Worm (Caenorhabditis elegans) whole organism, mixed stage, embryonic: ENCODE measurements around the gene mtx-2.

ENCODE experiments used
- bed-3 ChIP-seq: fragments of 200-800 bp; sonication (Bioruptor generic); optimal IDR thresholded peaks from 3 replicates; lab custom pipeline; 2018; ENCODE audit warnings: mild to moderate bottlenecking, missing genetic modification characterization, moderate library complexity, missing compliant biosample characterization
- blmp-1 ChIP-seq: fragments of 150-350 bp; optimal IDR thresholded peaks from 2 replicates; lab custom pipeline; 2014; ENCODE audit warnings: missing biosample characterization, missing genetic modification characterization
- ceh-39 ChIP-seq: fragments of 150-350 bp; optimal IDR thresholded peaks from 2 replicates; lab custom pipeline; 2014; ENCODE audit warnings: missing biosample characterization, missing genetic modification characterization
- ceh-83 ChIP-seq: fragments of 200-800 bp; sonication (Bioruptor generic); optimal IDR thresholded peaks from 2 replicates; lab custom pipeline; 2018; ENCODE audit warnings: mild to moderate bottlenecking, missing genetic modification characterization, missing compliant biosample characterization
- ces-1 ChIP-seq: fragments of 150-350 bp; optimal IDR thresholded peaks from 2 replicates; lab custom pipeline; 2014; ENCODE audit warnings: missing biosample characterization, missing genetic modification reagents, missing genetic modification characterization
- cnd-1 ChIP-seq: fragments of 200-800 bp; sonication (Bioruptor generic); optimal IDR thresholded peaks from 2 replicates; lab custom pipeline; 2018; ENCODE audit warnings: mild to moderate bottlenecking, missing genetic modification characterization, missing compliant biosample characterization
- elt-1 ChIP-seq: sonication (generic microtip); optimal IDR thresholded peaks from 2 replicates; lab custom pipeline; 2017; ENCODE audit warnings: missing genetic modification characterization, mild to moderate bottlenecking, missing compliant biosample characterization, antibody characterized with exemption, moderate library complexity, borderline replicate concordance; ENCODE audit not compliant: insufficient read depth
- elt-3 ChIP-seq: fragments of 150-350 bp; optimal IDR thresholded peaks from 2 replicates; lab custom pipeline; 2014; ENCODE audit warnings: missing biosample characterization, missing genetic modification characterization
- flh-1 ChIP-seq: fragments of 200-800 bp; sonication (Bioruptor generic); optimal IDR thresholded peaks from 2 replicates; lab custom pipeline; 2018; ENCODE audit warnings: mild to moderate bottlenecking, missing genetic modification characterization, moderate library complexity, missing compliant biosample characterization
- ham-2 ChIP-seq: fragments of 200-800 bp; sonication (Bioruptor generic); optimal IDR thresholded peaks from 2 replicates; lab custom pipeline; 2018; ENCODE audit warnings: mild to moderate bottlenecking, missing genetic modification characterization, missing compliant biosample characterization
- hlh-1 ChIP-seq: fragments of 150-350 bp; optimal IDR thresholded peaks from 2 replicates; lab custom pipeline; 2014; ENCODE audit warnings: missing biosample characterization, missing genetic modification reagents, missing genetic modification characterization
- lin-13 ChIP-seq: fragments of 150-350 bp; optimal IDR thresholded peaks from 2 replicates; lab custom pipeline; 2014; ENCODE audit warnings: missing biosample characterization, missing genetic modification characterization
- lin-32 ChIP-seq: fragments of 200-800 bp; sonication (Bioruptor generic); optimal IDR thresholded peaks from 2 replicates; lab custom pipeline; 2018; ENCODE audit warnings: mild to moderate bottlenecking, missing genetic modification characterization, missing compliant biosample characterization
- lsy-2 ChIP-seq: fragments of 150-350 bp; optimal IDR thresholded peaks from 2 replicates; lab custom pipeline; 2014; ENCODE audit warnings: missing biosample characterization, missing genetic modification characterization
- mep-1 ChIP-seq: fragments of 150-350 bp; optimal IDR thresholded peaks from 2 replicates; lab custom pipeline; 2017; ENCODE audit warnings: missing biosample characterization, missing genetic modification reagents, missing genetic modification characterization, inconsistent platforms
- mls-2 ChIP-seq: sonication (generic microtip); optimal IDR thresholded peaks from 2 replicates; lab custom pipeline; 2016; ENCODE audit warnings: mild to moderate bottlenecking, missing genetic modification characterization, moderate library complexity, missing compliant biosample characterization
- nhr-12 ChIP-seq: fragments of 150-350 bp; optimal IDR thresholded peaks from 2 replicates; lab custom pipeline; 2014; ENCODE audit warnings: missing biosample characterization, missing genetic modification characterization
- nhr-2 ChIP-seq: fragments of 150-350 bp; optimal IDR thresholded peaks from 2 replicates; lab custom pipeline; 2014; ENCODE audit warnings: missing biosample characterization, missing genetic modification characterization
- nhr-237 ChIP-seq: fragments of 150-350 bp; optimal IDR thresholded peaks from 2 replicates; lab custom pipeline; 2014; ENCODE audit warnings: missing biosample characterization, missing genetic modification characterization
- nhr-28 ChIP-seq: fragments of 150-350 bp; optimal IDR thresholded peaks from 2 replicates; lab custom pipeline; 2014; ENCODE audit warnings: missing biosample characterization, missing genetic modification characterization
- pha-4 ChIP-seq: fragments of 150-350 bp; optimal IDR thresholded peaks from 2 replicates; lab custom pipeline; 2018; ENCODE audit warnings: missing biosample characterization, missing genetic modification reagents, missing genetic modification characterization
- snpc-4 ChIP-seq: fragments of 150-350 bp; optimal IDR thresholded peaks from 2 replicates; lab custom pipeline; 2014; ENCODE audit warnings: missing biosample characterization, missing genetic modification characterization
- sptf-1 ChIP-seq: sonication (generic microtip); optimal IDR thresholded peaks from 2 replicates; lab custom pipeline; 2017; ENCODE audit warnings: mild to moderate bottlenecking, missing genetic modification characterization, moderate library complexity, missing compliant biosample characterization
- tbx-8 ChIP-seq: fragments of 200-800 bp; sonication (Bioruptor generic); optimal IDR thresholded peaks from 2 replicates; lab custom pipeline; 2018; ENCODE audit warnings: mild to moderate bottlenecking, missing genetic modification characterization, moderate library complexity, missing compliant biosample characterization
- unc-62 ChIP-seq: fragments of 150-350 bp; optimal IDR thresholded peaks from 2 replicates; lab custom pipeline; 2014; ENCODE audit warnings: missing biosample characterization, missing genetic modification reagents, missing genetic modification characterization
- zip-8 ChIP-seq: fragments of 150-350 bp; optimal IDR thresholded peaks from 2 replicates; lab custom pipeline; 2014; ENCODE audit warnings: missing biosample characterization, missing genetic modification characterization
- ztf-11 ChIP-seq: fragments of 150-350 bp; optimal IDR thresholded peaks from 2 replicates; lab custom pipeline; 2014; ENCODE audit warnings: missing biosample characterization, missing genetic modification characterization

mtx-2 gene

DNA sequence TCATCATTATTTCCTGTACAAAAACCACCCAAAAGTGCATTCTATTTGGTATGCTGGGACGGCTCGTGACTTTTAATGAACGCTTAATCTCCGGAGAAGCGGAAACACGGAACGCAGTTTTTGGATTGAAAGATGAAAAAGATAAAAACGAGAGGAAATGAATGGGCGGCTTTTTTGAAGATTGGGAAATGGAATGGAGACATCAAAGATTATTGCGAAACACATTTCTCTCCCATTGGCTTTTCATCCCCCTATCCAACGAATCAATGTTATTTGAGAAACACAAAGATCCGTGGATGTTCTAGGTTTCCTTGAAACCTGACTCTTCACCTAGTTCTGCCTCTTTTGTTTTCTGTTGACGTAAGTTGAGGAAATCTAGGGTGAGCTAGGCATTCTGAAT lies 39.0 kb downstream of the mtx-2 start:
- TF ChIP-seq ceh-39 (tag; lab: Kevin White, UChicago) = no peak
- no peak for TF ChIP-seq cnd-1 (tag; lab: Kevin White, UChicago)
- TF ChIP-seq ham-2 (GFP tag; lab: Kevin White, UChicago) = no peak

DNA sequence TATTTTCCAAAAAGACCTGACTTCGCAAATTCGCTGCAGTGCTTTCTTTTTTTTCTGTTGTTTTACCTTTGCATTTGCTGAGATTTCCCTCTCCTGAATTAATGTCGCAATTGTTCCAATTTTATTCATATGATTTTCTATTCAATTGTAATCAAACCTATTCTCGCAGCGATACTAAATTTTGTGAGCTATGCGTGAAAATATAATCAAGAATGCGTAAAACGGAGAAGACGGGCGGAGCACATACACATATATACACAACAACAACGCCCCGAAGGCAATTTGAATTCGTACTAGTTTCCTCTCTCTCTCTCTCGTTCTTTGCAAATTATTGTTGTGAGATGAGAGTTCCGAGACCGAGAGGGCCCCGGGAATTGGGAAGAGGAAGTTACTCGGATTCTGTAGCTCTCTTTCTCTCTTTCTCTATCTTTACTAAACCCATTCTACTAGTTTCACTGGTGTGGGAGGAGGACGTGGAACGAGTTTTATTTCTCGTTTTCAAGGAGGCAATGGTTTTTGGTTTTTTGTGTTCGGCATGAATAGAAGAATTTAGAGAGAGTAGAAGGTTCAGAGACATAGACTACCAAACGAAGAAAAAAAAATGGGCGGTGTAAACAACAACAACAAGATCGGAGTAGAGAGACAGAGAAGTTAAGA lies 39.9 kb downstream of the mtx-2 start:
- TF ChIP-seq lsy-2 (tag; lab: Kevin White, UChicago) = peak; percentile 22
- no peak for TF ChIP-seq tbx-8 (GFP tag; lab: Kevin White, UChicago)
- peak; percentile 97 for TF ChIP-seq ces-1

DNA sequence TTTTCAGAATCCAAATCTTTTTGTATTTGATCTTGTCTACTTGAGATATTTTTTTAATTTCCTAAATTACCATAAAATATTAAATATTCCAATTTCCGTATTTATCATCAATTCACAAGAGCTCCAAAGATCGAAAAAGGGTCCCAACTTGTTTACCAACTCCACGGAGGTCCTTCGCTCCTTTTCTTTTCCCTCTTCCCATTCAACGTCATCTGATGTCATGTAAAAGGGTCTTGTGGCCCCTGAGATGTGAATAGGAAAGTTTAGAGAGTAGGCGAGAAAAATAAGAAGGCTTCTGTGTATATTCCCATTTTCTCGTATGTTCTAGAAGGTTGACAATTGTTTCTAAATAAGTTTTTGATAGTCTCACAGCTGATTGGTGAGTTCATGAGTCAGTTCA lies 40.4 kb downstream of the mtx-2 start:
- TF ChIP-seq ztf-11 (no peak), nhr-28 (tag; lab: Kevin White, UChicago) (no peak), ceh-39 (tag; lab: Kevin White, UChicago) (no peak), snpc-4 (tag; lab: Kevin White, UChicago) (no peak)

DNA sequence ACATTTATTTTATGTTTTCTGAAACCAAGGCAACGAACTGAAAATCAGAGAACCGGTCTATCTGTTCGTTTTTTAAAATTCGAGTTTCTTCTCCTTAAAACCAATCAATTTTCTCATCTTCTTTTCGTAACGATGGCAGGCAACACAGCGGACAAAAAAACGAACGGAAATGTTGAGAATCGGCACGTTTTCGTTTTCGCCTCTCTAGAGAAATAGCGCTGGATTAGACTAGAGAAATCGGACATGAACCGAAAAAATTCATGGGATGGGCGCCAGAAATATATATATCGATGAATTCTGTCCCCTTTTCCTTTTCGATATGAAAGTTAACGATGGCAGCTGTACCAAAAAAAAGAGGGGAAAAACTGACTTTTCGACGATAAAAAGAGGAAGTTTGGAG lies 41.0 kb downstream of the mtx-2 start:
- no peak for TF ChIP-seq nhr-28 (tag; lab: Kevin White, UChicago)
- TF ChIP-seq ztf-11 = no peak
- TF ChIP-seq blmp-1 = no peak
- TF ChIP-seq ceh-83 (GFP tag; lab: Kevin White, UChicago) = no peak
- no peak for TF ChIP-seq lsy-2 (tag; lab: Kevin White, UChicago)
- TF ChIP-seq snpc-4 (tag; lab: Kevin White, UChicago) = no peak
- no peak for TF ChIP-seq mep-1 (tag; lab: Kevin White, UChicago)
- no peak for TF ChIP-seq mls-2 (tag; lab: Kevin White, UChicago)
- no peak for TF ChIP-seq ces-1
- no peak for TF ChIP-seq hlh-1
- TF ChIP-seq zip-8 (tag; lab: Kevin White, UChicago) = no peak
- TF ChIP-seq ham-2 (GFP tag; lab: Kevin White, UChicago) = no peak
- TF ChIP-seq flh-1 (GFP tag; lab: Kevin White, UChicago) = no peak
- no peak for TF ChIP-seq cnd-1 (tag; lab: Kevin White, UChicago)
- TF ChIP-seq, all 35 proteins: peak for 0

DNA sequence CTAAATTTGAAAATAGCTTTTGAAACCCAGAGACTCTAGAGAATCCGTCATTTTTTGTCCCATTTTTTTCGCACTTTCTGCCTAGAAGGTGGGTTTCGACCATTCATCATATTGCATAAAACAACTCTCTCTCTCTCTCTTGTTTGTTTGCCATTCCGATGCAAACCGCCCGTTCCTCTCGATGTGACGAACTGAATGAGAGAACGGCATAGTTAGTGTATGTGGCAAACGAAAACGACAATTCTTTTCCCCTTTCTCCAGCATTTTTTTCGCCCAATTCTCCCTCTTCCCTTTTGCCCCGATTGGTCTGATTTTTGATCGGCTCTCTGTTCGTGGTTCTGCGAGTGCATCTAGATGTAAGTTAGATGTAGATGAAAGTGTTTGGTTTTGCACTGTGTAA lies 41.9 kb downstream of the mtx-2 start:
- TF ChIP-seq elt-3 (tag; lab: Kevin White, UChicago) (no peak), blmp-1 (no peak), lin-32 (no peak), ces-1 (no peak), lin-13 (tag; lab: Kevin White, UChicago) (no peak), mep-1 (tag; lab: Kevin White, UChicago) (no peak), sptf-1 (tag; lab: Kevin White, UChicago) (no peak), ceh-39 (tag; lab: Kevin White, UChicago) (no peak), pha-4 (tag; lab: Kevin White, UChicago) (no peak), nhr-12 (tag; lab: Kevin White, UChicago) (no peak)

DNA sequence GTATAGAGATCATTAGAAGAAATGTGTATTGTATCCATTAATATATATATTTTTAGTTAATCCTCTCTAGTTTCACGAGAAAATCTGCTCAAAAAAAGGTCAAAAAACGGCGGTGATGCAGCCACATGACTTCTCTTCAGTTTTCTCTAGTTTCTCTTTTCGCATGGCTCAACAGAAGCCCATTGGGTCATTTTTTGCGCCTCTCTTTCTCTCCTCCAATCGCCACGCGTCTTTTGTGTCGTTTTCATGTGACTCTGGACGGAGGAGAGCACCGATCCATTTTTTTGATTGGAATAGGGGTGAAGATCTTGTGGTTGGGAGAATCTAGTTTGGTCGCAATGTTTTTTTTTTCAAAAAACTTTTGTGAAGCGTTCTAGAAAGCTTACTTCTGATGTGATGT lies 42.5 kb downstream of the mtx-2 start:
- TF ChIP-seq elt-1 (tag; lab: Kevin White, UChicago) (no peak), bed-3 (GFP tag; lab: Kevin White, UChicago) (no peak)

DNA sequence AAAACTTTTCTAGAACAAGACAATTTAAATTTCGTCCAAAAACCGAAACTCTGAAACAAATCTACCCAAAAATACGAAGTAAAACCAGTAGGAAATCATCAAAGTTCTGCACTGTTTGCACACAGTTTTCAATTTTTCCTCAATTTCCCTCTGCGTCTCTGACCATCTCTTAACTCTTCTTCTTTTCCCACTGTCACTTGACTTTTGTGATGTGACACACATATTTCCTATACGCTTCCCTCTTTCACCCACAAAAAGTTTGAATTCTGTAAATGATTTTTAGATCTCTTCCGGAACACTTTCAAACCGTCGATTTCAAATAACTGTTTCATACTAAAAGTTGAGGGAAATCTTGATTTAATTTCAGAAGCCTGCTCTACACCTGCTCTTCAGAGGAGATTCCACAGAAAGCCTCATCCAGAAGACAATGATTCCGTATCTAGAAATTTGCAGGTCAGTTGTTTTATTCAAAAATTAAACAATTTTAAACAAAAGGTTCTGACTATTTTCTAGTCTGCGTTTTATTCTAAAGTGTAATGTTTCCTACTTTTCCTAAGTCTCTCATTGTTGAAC lies 44.0 kb downstream of the mtx-2 start, which contains the start of gene ncl-1:
Gene ncl-1 (plus strand): TSS at position 366 of the 573 bp plus-strand sequence.
- TF ChIP-seq sptf-1 (tag; lab: Kevin White, UChicago) (no peak), ces-1 (no peak), ham-2 (GFP tag; lab: Kevin White, UChicago) (no peak), mep-1 (tag; lab: Kevin White, UChicago) (no peak)

DNA sequence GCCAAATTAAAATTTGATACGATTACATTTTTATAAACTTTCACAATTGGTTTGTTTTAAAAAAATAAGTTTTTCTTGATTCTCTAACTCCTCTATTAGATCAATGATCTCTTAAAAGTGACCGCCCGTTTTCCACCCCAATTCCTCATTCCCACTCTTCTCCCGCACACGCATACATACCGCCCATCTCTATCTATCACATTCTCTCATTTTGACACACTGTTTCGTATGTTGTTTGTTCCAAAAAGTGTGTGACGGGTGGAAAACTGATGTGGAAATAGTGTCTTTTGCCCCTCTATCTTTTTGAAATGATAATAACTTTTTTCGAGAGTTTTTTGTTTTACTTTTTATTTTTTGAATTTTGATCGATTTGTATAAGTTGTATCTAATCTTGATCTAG lies 45.1 kb downstream of the mtx-2 start:
- TF ChIP-seq mep-1 (tag; lab: Kevin White, UChicago) = peak; percentile 25
- no peak for TF ChIP-seq bed-3 (GFP tag; lab: Kevin White, UChicago)
- peak; percentile 4 for TF ChIP-seq lsy-2 (tag; lab: Kevin White, UChicago)
- no peak for TF ChIP-seq nhr-2 (tag; lab: Kevin White, UChicago)
- peak; percentile 47 for TF ChIP-seq unc-62 (GFP tag; lab: Kevin White, UChicago)
- TF ChIP-seq ces-1 = no peak
- TF ChIP-seq ceh-83 (GFP tag; lab: Kevin White, UChicago) = no peak
- TF ChIP-seq pha-4 (tag; lab: Kevin White, UChicago) = no peak
- no peak for TF ChIP-seq flh-1 (GFP tag; lab: Kevin White, UChicago)
- no peak for TF ChIP-seq mls-2 (tag; lab: Kevin White, UChicago)
- TF ChIP-seq nhr-237 (tag; lab: Kevin White, UChicago) = peak; percentile 24
- no peak for TF ChIP-seq ham-2 (GFP tag; lab: Kevin White, UChicago)
- TF ChIP-seq zip-8 (tag; lab: Kevin White, UChicago) = no peak
